Fruit fly (Drosophila melanogaster) whole organism, embryonic: ENCODE results near the gene CG44005.

ENCODE experiments used
- Adf1 ChIP-seq: fragments of 200-800 bp; sonication (Bioruptor generic); IDR thresholded peaks from 2 replicates; pipeline ENCODE4 v1.3.6; 2022; ENCODE audit warnings: missing biosample characterization, missing genetic modification characterization
- CG10267 ChIP-seq: fragments of 200-800 bp; sonication (Bioruptor generic); optimal IDR thresholded peaks from 2 replicates; lab custom pipeline; 2018; ENCODE audit warnings: missing biosample characterization, mild to moderate bottlenecking, missing genetic modification characterization, moderate library complexity
- CG11723 ChIP-seq: fragments of 200-800 bp; sonication (Bioruptor generic); optimal IDR thresholded peaks from 2 replicates; lab custom pipeline; 2017; ENCODE audit warnings: missing biosample characterization, mild to moderate bottlenecking, missing genetic modification characterization
- CG1233 ChIP-seq: fragments of 200-800 bp; sonication (Bioruptor generic); optimal IDR thresholded peaks from 4 replicates; lab custom pipeline; 2018; ENCODE audit warnings: missing biosample characterization, mild to moderate bottlenecking, missing genetic modification characterization
- CG14710 ChIP-seq: fragments of 200-800 bp; sonication (Bioruptor generic); optimal IDR thresholded peaks from 3 replicates; lab custom pipeline; 2019; ENCODE audit warnings: missing biosample characterization, mild to moderate bottlenecking, missing genetic modification characterization, moderate library complexity
- CG15011 ChIP-seq: fragments of 200-800 bp; sonication (Bioruptor generic); optimal IDR thresholded peaks from 3 replicates; lab custom pipeline; 2018; ENCODE audit warnings: missing biosample characterization, mild to moderate bottlenecking, missing genetic modification characterization
- CG1529 ChIP-seq: fragments of 200-800 bp; sonication (Bioruptor generic); optimal IDR thresholded peaks from 3 replicates; lab custom pipeline; 2018; ENCODE audit warnings: missing biosample characterization, missing genetic modification characterization
- CG15696 ChIP-seq: fragments of 200-800 bp; sonication (Bioruptor generic); optimal IDR thresholded peaks from 2 replicates; lab custom pipeline; 2019; ENCODE audit warnings: missing biosample characterization, mild to moderate bottlenecking, missing genetic modification characterization, moderate library complexity
- CG16813 ChIP-seq: fragments of 200-800 bp; sonication (Bioruptor generic); IDR thresholded peaks from 3 replicates; pipeline ENCODE4 v1.3.6; 2022; ENCODE audit warnings: missing biosample characterization, missing genetic modification characterization; ENCODE audit not compliant: partially characterized antibody
- CG17802 ChIP-seq: fragments of 200-800 bp; sonication (Bioruptor generic); optimal IDR thresholded peaks from 2 replicates; lab custom pipeline; 2018; ENCODE audit warnings: missing biosample characterization, mild to moderate bottlenecking, missing genetic modification characterization, moderate library complexity
- CG18262 ChIP-seq: fragments of 200-800 bp; optimal IDR thresholded peaks from 3 replicates; lab custom pipeline; 2019; ENCODE audit warnings: missing biosample characterization, mild to moderate bottlenecking, missing genetic modification characterization, moderate library complexity
- CG18764 ChIP-seq: fragments of 200-800 bp; sonication (Bioruptor generic); optimal IDR thresholded peaks from 3 replicates; lab custom pipeline; 2016; ENCODE audit warnings: missing biosample characterization, missing genetic modification characterization
- CG2129 ChIP-seq: fragments of 200-800 bp; sonication (Bioruptor generic); IDR thresholded peaks from 2 replicates; pipeline ENCODE4 v1.3.6; 2022; ENCODE audit warnings: missing biosample characterization, missing genetic modification characterization; ENCODE audit not compliant: partially characterized antibody
- CG32772 ChIP-seq: fragments of 200-800 bp; sonication (Bioruptor generic); IDR thresholded peaks from 2 replicates; pipeline ENCODE4 v1.3.6; 2022; ENCODE audit warnings: missing biosample characterization, missing genetic modification characterization
- CG3407 ChIP-seq: fragments of 200-800 bp; sonication (Bioruptor generic); optimal IDR thresholded peaks from 2 replicates; lab custom pipeline; 2018; ENCODE audit warnings: missing biosample characterization, mild to moderate bottlenecking, missing genetic modification characterization
- CG4424 ChIP-seq: fragments of 200-800 bp; sonication (Bioruptor generic); optimal IDR thresholded peaks from 3 replicates; lab custom pipeline; 2016; ENCODE audit warnings: missing biosample characterization, missing genetic modification characterization
- CG4820 ChIP-seq: fragments of 200-800 bp; sonication (Bioruptor generic); optimal IDR thresholded peaks from 3 replicates; lab custom pipeline; 2016; ENCODE audit warnings: missing biosample characterization, missing genetic modification characterization
- CG5245 ChIP-seq: fragments of 200-800 bp; sonication (Bioruptor generic); optimal IDR thresholded peaks from 3 replicates; lab custom pipeline; 2016; ENCODE audit warnings: missing biosample characterization, missing genetic modification characterization
- CG7372 ChIP-seq: fragments of 200-800 bp; sonication (Bioruptor generic); IDR thresholded peaks from 2 replicates; pipeline ENCODE4 v1.3.6; 2022; ENCODE audit warnings: missing biosample characterization, missing genetic modification characterization
- CG7839 ChIP-seq: fragments of 200-800 bp; sonication (Bioruptor generic); optimal IDR thresholded peaks from 3 replicates; lab custom pipeline; 2018; ENCODE audit warnings: missing biosample characterization, mild to moderate bottlenecking, missing genetic modification characterization, moderate library complexity
- CG7928 ChIP-seq: fragments of 200-800 bp; sonication (Bioruptor generic); optimal IDR thresholded peaks from 2 replicates; lab custom pipeline; 2017; ENCODE audit warnings: missing biosample characterization, mild to moderate bottlenecking, missing genetic modification characterization
- CG8359 ChIP-seq: fragments of 200-800 bp; sonication (Bioruptor generic); optimal IDR thresholded peaks from 2 replicates; lab custom pipeline; 2017; ENCODE audit warnings: missing biosample characterization, mild to moderate bottlenecking, missing genetic modification characterization, borderline replicate concordance
- Chrac-16 ChIP-seq: fragments of 200-800 bp; sonication (Bioruptor generic); optimal IDR thresholded peaks from 3 replicates; lab custom pipeline; 2016; ENCODE audit warnings: missing biosample characterization, missing genetic modification characterization
- CoRest ChIP-seq: fragments of 200-800 bp; sonication (Bioruptor generic); optimal IDR thresholded peaks from 3 replicates; lab custom pipeline; 2018; ENCODE audit warnings: missing biosample characterization, mild to moderate bottlenecking, missing genetic modification characterization, moderate library complexity
- Dbx ChIP-seq: fragments of 200-800 bp; sonication (Bioruptor generic); IDR thresholded peaks from 3 replicates; pipeline ENCODE4 v1.3.6; 2022; ENCODE audit warnings: missing biosample characterization, missing genetic modification characterization
- Drgx ChIP-seq: fragments of 200-800 bp; sonication (Bioruptor generic); IDR thresholded peaks from 2 replicates; pipeline ENCODE4 v1.3.6; 2022; ENCODE audit warnings: missing biosample characterization, missing genetic modification characterization
- Hr51 ChIP-seq, 2 experiments: fragments of 200-800 bp; sonication (Bioruptor generic); optimal IDR thresholded peaks; 2 replicates in 1 of 2; 3 replicates in 1 of 2; lab custom pipeline; 2016 to 2018; ENCODE audit warnings: missing biosample characterization in 2 of 2, missing genetic modification characterization in 2 of 2, mild to moderate bottlenecking in 1 of 2, moderate library complexity in 1 of 2
- Hr78 ChIP-seq, 2 experiments: fragments of 200-800 bp in 1 of 2; fragments of >200 bp in 1 of 2; sonication (Bioruptor generic) in 1 of 2; optimal IDR thresholded peaks; 2 replicates each; lab custom pipeline; 2017 to 2019; ENCODE audit warnings: missing biosample characterization in 2 of 2, missing genetic modification characterization in 2 of 2, mild to moderate bottlenecking in 1 of 2, moderate library complexity in 1 of 2
- MBD-R2 ChIP-seq: fragments of 200-800 bp; sonication (Bioruptor generic); IDR thresholded peaks from 2 replicates; pipeline ENCODE4 v1.3.6; 2022; ENCODE audit warnings: missing biosample characterization, missing genetic modification characterization
- NK7.1 ChIP-seq: fragments of 200-800 bp; sonication (Bioruptor generic); optimal IDR thresholded peaks from 3 replicates; lab custom pipeline; 2016; ENCODE audit warnings: missing biosample characterization, missing genetic modification characterization
- Spps ChIP-seq: fragments of 200-800 bp; sonication (Bioruptor generic); optimal IDR thresholded peaks from 2 replicates; lab custom pipeline; 2018; ENCODE audit warnings: missing biosample characterization, mild to moderate bottlenecking, missing genetic modification characterization
- abd-A ChIP-seq: fragments of 200-800 bp; sonication (Bioruptor generic); optimal IDR thresholded peaks from 3 replicates; lab custom pipeline; 2019; ENCODE audit warnings: missing biosample characterization, mild to moderate bottlenecking, missing genetic modification characterization, moderate library complexity
- amos ChIP-seq: fragments of 200-800 bp; sonication (Bioruptor generic); IDR thresholded peaks from 2 replicates; pipeline ENCODE4 v1.3.6; 2022; ENCODE audit warnings: missing biosample characterization, missing genetic modification characterization; ENCODE audit not compliant: partially characterized antibody
- fd96Cb ChIP-seq: fragments of 200-800 bp; sonication (Bioruptor generic); optimal IDR thresholded peaks from 2 replicates; lab custom pipeline; 2018; ENCODE audit warnings: missing biosample characterization, mild to moderate bottlenecking, missing genetic modification characterization, moderate library complexity
- gem ChIP-seq: fragments of 200-800 bp; sonication (Bioruptor generic); optimal IDR thresholded peaks from 2 replicates; lab custom pipeline; 2019; ENCODE audit warnings: missing biosample characterization, mild to moderate bottlenecking, missing genetic modification characterization, moderate library complexity
- gsb-n ChIP-seq: fragments of 200-800 bp; sonication (Bioruptor generic); optimal IDR thresholded peaks from 3 replicates; lab custom pipeline; 2018; ENCODE audit warnings: missing biosample characterization, mild to moderate bottlenecking, missing genetic modification characterization
- her ChIP-seq: fragments of 200-800 bp; sonication (Bioruptor generic); optimal IDR thresholded peaks from 2 replicates; lab custom pipeline; 2016; ENCODE audit warnings: missing biosample characterization, missing genetic modification characterization
- klu ChIP-seq: fragments of 200-800 bp; sonication (Bioruptor generic); IDR thresholded peaks from 2 replicates; pipeline ENCODE4 v1.3.6; 2022; ENCODE audit warnings: missing biosample characterization, missing genetic modification characterization
- kni ChIP-seq: fragments of 200-800 bp; sonication (Bioruptor generic); optimal IDR thresholded peaks from 3 replicates; lab custom pipeline; 2017; ENCODE audit warnings: mild to moderate bottlenecking, missing biosample characterization, missing genetic modification reagents, missing genetic modification characterization
- mirr ChIP-seq: fragments of 200-800 bp; sonication (Bioruptor generic); optimal IDR thresholded peaks from 3 replicates; lab custom pipeline; 2018; ENCODE audit warnings: missing biosample characterization, mild to moderate bottlenecking, missing genetic modification characterization
- nom ChIP-seq: fragments of 200-800 bp; sonication (Bioruptor generic); optimal IDR thresholded peaks from 2 replicates; lab custom pipeline; 2017; ENCODE audit warnings: missing biosample characterization, missing genetic modification characterization, mild to moderate bottlenecking, moderate library complexity, missing genetic modification reagents
- otp ChIP-seq: fragments of 200-800 bp; sonication (Bioruptor generic); IDR thresholded peaks from 3 replicates; pipeline ENCODE4, ENCODE4 v1.3.6; 2022; ENCODE audit warnings: missing biosample characterization, missing genetic modification characterization
- sisA ChIP-seq: fragments of 200-800 bp; sonication (Bioruptor generic); IDR thresholded peaks from 2 replicates; pipeline ENCODE4 v1.3.6; 2022; ENCODE audit warnings: missing biosample characterization, missing genetic modification characterization
- tin ChIP-seq: fragments of 200-800 bp; sonication (Bioruptor generic); optimal IDR thresholded peaks from 3 replicates; lab custom pipeline; 2016; ENCODE audit warnings: missing biosample characterization, missing genetic modification characterization
- tio ChIP-seq: fragments of 200-800 bp; sonication (Bioruptor generic); optimal IDR thresholded peaks from 2 replicates; lab custom pipeline; 2017; ENCODE audit warnings: missing biosample characterization, missing genetic modification characterization, inconsistent platforms
- ttk ChIP-seq: fragments of 200-800 bp; sonication (Bioruptor generic); IDR thresholded peaks from 2 replicates; pipeline ENCODE4 v2.1.2; 2022; ENCODE audit warnings: missing biosample characterization, missing genetic modification characterization
- z ChIP-seq: fragments of 200-800 bp; sonication (Bioruptor generic); IDR thresholded peaks from 3 replicates; pipeline ENCODE4 v1.3.6; 2022; ENCODE audit warnings: missing biosample characterization, missing genetic modification characterization
- zen2 ChIP-seq: fragments of 200-800 bp; sonication (Bioruptor generic); IDR thresholded peaks from 3 replicates; pipeline ENCODE4 v1.3.6; 2022; ENCODE audit warnings: missing biosample characterization, missing genetic modification characterization; ENCODE audit not compliant: partially characterized antibody

The CG44005 gene

DNA sequence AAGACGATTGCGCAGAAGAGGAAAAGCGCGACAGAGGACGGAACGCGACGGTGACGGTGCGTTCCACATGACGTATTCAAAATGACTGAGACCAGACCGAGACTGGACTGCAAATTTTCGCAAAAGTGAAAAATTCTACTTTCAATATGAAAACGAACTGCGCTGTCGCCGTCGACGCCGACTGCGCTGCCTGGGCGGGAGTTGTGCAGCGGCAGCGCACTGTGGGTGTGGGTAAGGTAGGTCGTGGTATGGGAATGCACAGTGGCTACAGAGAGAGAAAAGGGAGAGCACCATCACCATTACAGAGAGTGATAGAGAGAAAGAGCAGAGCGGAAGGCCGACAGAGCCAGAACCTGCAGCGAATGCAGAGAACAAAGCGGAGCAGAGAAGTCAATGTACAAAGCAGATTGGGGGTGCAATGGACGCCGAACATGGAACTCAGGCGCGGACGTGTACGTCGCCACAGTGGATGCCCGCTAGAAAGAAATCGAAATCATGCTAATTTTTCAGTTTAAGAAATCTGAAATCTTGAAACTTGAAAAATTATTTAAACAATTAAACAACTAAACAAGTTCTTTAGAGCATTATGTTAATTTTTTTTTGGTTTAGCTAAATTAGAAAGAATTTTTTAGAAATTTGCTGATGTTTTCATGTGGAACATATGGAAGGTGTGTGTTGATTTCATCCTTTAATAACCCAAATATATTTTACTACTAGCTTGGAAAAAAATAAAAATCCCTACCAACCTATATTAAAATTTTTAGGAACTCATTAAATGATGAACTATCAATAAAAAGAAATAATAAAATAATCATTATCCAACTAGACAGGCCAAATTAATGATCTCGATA is 7.1 kb downstream of the CG44005 start, which contains the start of gene Eip75B (continued):
- TF ChIP-seq tin (no peak), amos (no peak), z (no peak), mirr (no peak), Dbx (GFP tag; lab: Robert Waterston, UW) (no peak), CG1233 (GFP tag; lab: Kevin White, UChicago) (no peak), Hr78 (GFP tag; optimal IDR thresholded peaks at IDR 0.05; lab: Kevin White, UChicago) (no peak), CG4820 (GFP tag; lab: Kevin White, UChicago) (no peak), fd96Cb (tag; lab: Kevin White, UChicago) (peak; percentile 4), ttk (GFP tag; lab: Robert Waterston, UW) (no peak), CG15011 (GFP tag; lab: Kevin White, UChicago) (no peak), zen2 (0 out of 3 replicates have a peak, but pooled peaks have one; percentile 16), CG15696 (tag; lab: Kevin White, UChicago) (no peak), CG4424 (GFP tag; lab: Kevin White, UChicago) (peak; percentile 22), NK7.1 (GFP tag; lab: Kevin White, UChicago) (no peak), CG7372 (GFP tag; lab: Robert Waterston, UW) (no peak), CG17802 (tag; lab: Kevin White, UChicago) (no peak), CG3407 (GFP tag; lab: Kevin White, UChicago) (peak; percentile 15), CG18764 (GFP tag; lab: Kevin White, UChicago) (no peak), gsb-n (tag; lab: Kevin White, UChicago) (peak; percentile 12), kni (GFP tag; lab: Kevin White, UChicago) (no peak), Adf1 (GFP tag; lab: Robert Waterston, UW) (peak; percentile 68), CG18262 (tag; lab: Kevin White, UChicago) (peak; percentile 57), Hr51 (GFP tag; optimal IDR thresholded peaks at IDR 0.05; lab: Kevin White, UChicago) (no peak), CG11723 (GFP tag; lab: Kevin White, UChicago) (no peak), CG5245 (GFP tag; lab: Kevin White, UChicago) (no peak), Chrac-16 (GFP tag; lab: Kevin White, UChicago) (peak; percentile 7), nom (GFP tag; lab: Kevin White, UChicago) (peak; percentile 59), CG1529 (GFP tag; lab: Kevin White, UChicago) (peak; percentile 9), CG8359 (no peak), klu (GFP tag; lab: Robert Waterston, UW) (no peak), CG7928 (GFP tag; lab: Kevin White, UChicago) (no peak), abd-A (tag; lab: Kevin White, UChicago) (no peak), Spps (tag; lab: Kevin White, UChicago) (peak; percentile 2), otp (no peak), tio (GFP tag; lab: Kevin White, UChicago) (peak; percentile 36), CG10267 (tag; lab: Kevin White, UChicago) (peak; percentile 24), Drgx (GFP tag; lab: Robert Waterston, UW) (peak; percentile 43; the same call in 1 of the 2 replicates), CG14710 (tag; lab: Kevin White, UChicago) (peak; percentile 13), gem (peak; percentile 49), her (GFP tag; lab: Kevin White, UChicago) (no peak), CG16813 (GFP tag; lab: Robert Waterston, UW) (no peak), CG32772 (GFP tag; lab: Robert Waterston, UW) (no peak), sisA (GFP tag; lab: Robert Waterston, UW) (no peak), CG7839 (tag; lab: Kevin White, UChicago) (no peak), MBD-R2 (GFP tag; lab: Robert Waterston, UW) (no peak), CoRest (tag; lab: Kevin White, UChicago) (peak; percentile 18), CG2129 (GFP tag; lab: Robert Waterston, UW) (no peak)
